Worm (Caenorhabditis elegans): Measurements from ENCODE around the gene pxd-1.

DNA sequence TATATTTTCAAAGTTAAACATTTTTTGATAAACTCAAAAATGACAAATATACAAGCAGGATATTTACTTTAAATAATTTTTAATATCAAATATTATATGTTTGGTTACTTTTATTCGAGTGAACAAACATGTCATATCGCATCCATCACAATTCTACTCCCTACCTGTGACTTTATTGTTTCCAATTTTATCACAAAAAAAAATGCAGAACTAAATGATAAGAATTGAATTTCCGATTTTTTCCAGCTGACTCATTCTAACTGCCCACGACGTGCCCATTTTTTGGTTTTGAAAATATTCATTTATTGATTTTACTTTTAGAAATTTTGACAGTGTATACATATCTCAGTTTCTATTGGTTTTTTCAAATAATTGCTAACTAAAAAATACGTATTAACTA is 5.0 kb downstream of the pxd-1 start:
- TF ChIP-seq nhr-237 (tag; optimal IDR thresholded peaks at IDR 0.05) (no peak), snpc-4 (tag; optimal IDR thresholded peaks at IDR 0.05) (no peak), unc-62 (GFP tag; optimal IDR thresholded peaks at IDR 0.05) (no peak)
